Fruit fly (Drosophila melanogaster) whole organism, pupa: ENCODE results near the gene ttm3.

Experiments used
- CG10348 ChIP-seq: fragments of 200-800 bp; sonication (Bioruptor generic); IDR thresholded peaks from 2 replicates; pipeline ENCODE4 v1.3.6; 2022; ENCODE audit warnings: missing biosample characterization, missing genetic modification characterization
- CG12605 ChIP-seq: fragments of 200-800 bp; sonication (Bioruptor generic); IDR thresholded peaks from 2 replicates; pipeline ENCODE4 v1.3.6; 2022; ENCODE audit warnings: missing biosample characterization, missing genetic modification characterization
- CG13204 ChIP-seq: fragments of 200-800 bp; sonication (Bioruptor generic); optimal IDR thresholded peaks from 2 replicates; lab custom pipeline; 2018; ENCODE audit warnings: missing biosample characterization, mild to moderate bottlenecking, missing genetic modification characterization, moderate library complexity
- CG14655 ChIP-seq: fragments of 200-800 bp; sonication (Bioruptor generic); optimal IDR thresholded peaks from 3 replicates; lab custom pipeline; 2017; ENCODE audit warnings: mild to moderate bottlenecking, missing biosample characterization, missing genetic modification reagents, missing genetic modification characterization
- CG15710 ChIP-seq: fragments of 200-800 bp; sonication (Bioruptor generic); optimal IDR thresholded peaks from 2 replicates; lab custom pipeline; 2018; ENCODE audit warnings: missing biosample characterization, mild to moderate bottlenecking, missing genetic modification characterization, moderate library complexity
- CG17806 ChIP-seq: fragments of 200-800 bp; sonication (Bioruptor generic); optimal IDR thresholded peaks from 2 replicates; lab custom pipeline; 2018; ENCODE audit warnings: missing biosample characterization, mild to moderate bottlenecking, missing genetic modification characterization, moderate library complexity
- CG32121 ChIP-seq: fragments of 200-800 bp; sonication (Bioruptor generic); IDR thresholded peaks from 2 replicates; pipeline ENCODE4 v1.3.6; 2022; ENCODE audit warnings: missing biosample characterization, missing genetic modification characterization
- CG34367 ChIP-seq: fragments of 200-800 bp; sonication (Bioruptor generic); optimal IDR thresholded peaks from 2 replicates; lab custom pipeline; 2018; ENCODE audit warnings: missing biosample characterization, mild to moderate bottlenecking, missing genetic modification characterization
- CG4496 ChIP-seq: fragments of 200-800 bp; sonication (Bioruptor generic); IDR thresholded peaks from 3 replicates; pipeline ENCODE4 v1.3.6; 2022; ENCODE audit warnings: missing biosample characterization, missing genetic modification characterization
- CG8159 ChIP-seq: fragments of 200-800 bp; sonication (Bioruptor generic); optimal IDR thresholded peaks from 3 replicates; lab custom pipeline; 2018; ENCODE audit warnings: missing biosample characterization, mild to moderate bottlenecking, missing genetic modification characterization, moderate library complexity
- CG8301 ChIP-seq: fragments of 200-800 bp; sonication (Bioruptor generic); optimal IDR thresholded peaks from 2 replicates; lab custom pipeline; 2018; ENCODE audit warnings: missing biosample characterization, mild to moderate bottlenecking, missing genetic modification characterization
- CG9948 ChIP-seq: fragments of 200-800 bp; sonication (Bioruptor generic); optimal IDR thresholded peaks from 2 replicates; lab custom pipeline; 2018; ENCODE audit warnings: missing biosample characterization, mild to moderate bottlenecking, missing genetic modification characterization, moderate library complexity
- D1 ChIP-seq: fragments of 200-800 bp; sonication (Bioruptor generic); optimal IDR thresholded peaks from 2 replicates; lab custom pipeline; 2018; ENCODE audit warnings: missing biosample characterization, mild to moderate bottlenecking, missing genetic modification characterization, moderate library complexity
- EcR ChIP-seq: fragments of 200-800 bp; sonication (Bioruptor generic); optimal IDR thresholded peaks from 3 replicates; lab custom pipeline; 2019; ENCODE audit warnings: missing biosample characterization, missing genetic modification characterization, mild to moderate bottlenecking, moderate library complexity, missing genetic modification reagents
- Ets98B ChIP-seq: fragments of 200-800 bp; sonication (Bioruptor generic); IDR thresholded peaks from 2 replicates; pipeline ENCODE4 v1.3.6; 2022; ENCODE audit warnings: missing biosample characterization, missing genetic modification characterization
- Pif1A ChIP-seq: fragments of 200-800 bp; sonication (Bioruptor generic); optimal IDR thresholded peaks from 3 replicates; lab custom pipeline; 2016; ENCODE audit warnings: missing biosample characterization, missing genetic modification characterization
- Pif1B ChIP-seq: fragments of 200-800 bp; sonication (Bioruptor generic); optimal IDR thresholded peaks from 3 replicates; lab custom pipeline; 2016; ENCODE audit warnings: missing biosample characterization, missing genetic modification characterization
- Snoo ChIP-seq: fragments of 200-800 bp; sonication (Bioruptor generic); optimal IDR thresholded peaks from 3 replicates; lab custom pipeline; 2017; ENCODE audit warnings: missing biosample characterization, mild to moderate bottlenecking, missing genetic modification characterization, inconsistent platforms
- fd96Ca ChIP-seq: fragments of 200-800 bp; sonication (Bioruptor generic); IDR thresholded peaks from 3 replicates; pipeline ENCODE4 v1.3.6; 2022; ENCODE audit warnings: missing biosample characterization, missing genetic modification characterization
- gl ChIP-seq: fragments of 200-800 bp; sonication (Bioruptor generic); optimal IDR thresholded peaks from 2 replicates; lab custom pipeline; 2018; ENCODE audit warnings: missing biosample characterization, mild to moderate bottlenecking, missing genetic modification characterization
- rn ChIP-seq: fragments of 200-800 bp; sonication (Bioruptor generic); IDR thresholded peaks from 2 replicates; pipeline ENCODE4 v1.3.6; 2022; ENCODE audit warnings: missing biosample characterization, missing genetic modification characterization

The ttm3 gene

dm6 chr2L:22065243-22065642 is 14.2 kb upstream of the ttm3 start, which contains the start of gene CG42597:
TSS of gene CG42597 (minus strand) at chr2L:22065343.
- TF ChIP-seq gl (no peak), CG8159 (tag; lab: Kevin White, UChicago) (no peak), D1 (tag; lab: Kevin White, UChicago) (no peak), CG15710 (no peak), CG14655 (GFP tag; lab: Kevin White, UChicago) (no peak), CG8301 (no peak), rn (GFP tag; lab: Robert Waterston, UW) (no peak), CG34367 (tag; lab: Kevin White, UChicago) (no peak), CG4496 (GFP tag; lab: Robert Waterston, UW) (no peak)
- TF ChIP-seq, all 21 proteins: peak for 0

- no peak for TF ChIP-seq rn (GFP tag; lab: Robert Waterston, UW)
- TF ChIP-seq gl, result no peak
- TF ChIP-seq CG15710, result no peak
- no peak for TF ChIP-seq EcR (GFP tag; lab: Kevin White, UChicago)
- no peak for TF ChIP-seq Pif1B (GFP tag; lab: Kevin White, UChicago)
- no peak for TF ChIP-seq Pif1A (GFP tag; lab: Kevin White, UChicago)
- no peak for TF ChIP-seq CG10348 (GFP tag; lab: Robert Waterston, UW)
Observed at dm6 chr2L:22070844-22071243, 8.6 kb upstream of the ttm3 start, which contains the start of gene tplus3a. TSS of gene tplus3a (plus strand) at chr2L:22071144.

- TF ChIP-seq CG32121 (GFP tag; lab: Robert Waterston, UW) (no peak), CG9948 (no peak), CG17806 (tag; lab: Kevin White, UChicago) (no peak), CG14655 (GFP tag; lab: Kevin White, UChicago) (no peak), Snoo (tag; lab: Kevin White, UChicago) (no peak), CG8159 (tag; lab: Kevin White, UChicago) (no peak), gl (no peak), EcR (GFP tag; lab: Kevin White, UChicago) (no peak), Ets98B (GFP tag; lab: Robert Waterston, UW) (no peak), CG34367 (tag; lab: Kevin White, UChicago) (no peak), CG8301 (no peak), fd96Ca (no peak), CG15710 (no peak), CG10348 (GFP tag; lab: Robert Waterston, UW) (no peak), CG13204 (no peak), rn (GFP tag; lab: Robert Waterston, UW) (no peak), CG4496 (GFP tag; lab: Robert Waterston, UW) (no peak), Pif1B (GFP tag; lab: Kevin White, UChicago) (no peak), D1 (tag; lab: Kevin White, UChicago) (no peak)
Observed at dm6 chr2L:22104301-22104700, 24.9 kb downstream of the ttm3 start, which contains the start of gene tplus3b. TSS of gene tplus3b (minus strand) at chr2L:22104401.

- TF ChIP-seq Pif1A (GFP tag; lab: Kevin White, UChicago), result no peak
- TF ChIP-seq Snoo (tag; lab: Kevin White, UChicago), result no peak
- TF ChIP-seq Pif1B (GFP tag; lab: Kevin White, UChicago), result no peak
- TF ChIP-seq D1 (tag; lab: Kevin White, UChicago), result no peak
- TF ChIP-seq EcR (GFP tag; lab: Kevin White, UChicago), result no peak
- TF ChIP-seq CG14655 (GFP tag; lab: Kevin White, UChicago), result no peak
- no peak for TF ChIP-seq CG12605 (GFP tag; lab: Robert Waterston, UW)
- no peak for TF ChIP-seq CG17806 (tag; lab: Kevin White, UChicago)
- no peak for TF ChIP-seq CG8159 (tag; lab: Kevin White, UChicago)
- no peak for TF ChIP-seq CG8301
Observed at dm6 chr2L:22105412-22105811, 26.0 kb downstream of the ttm3 start, which contains the start of gene CG15219. TSS of gene CG15219 (minus strand) at chr2L:22105512.

- no peak for TF ChIP-seq CG9948
- no peak for TF ChIP-seq gl
- no peak for TF ChIP-seq fd96Ca
- TF ChIP-seq Pif1B (GFP tag; lab: Kevin White, UChicago), result no peak
- no peak for TF ChIP-seq EcR (GFP tag; lab: Kevin White, UChicago)
- no peak for TF ChIP-seq CG17806 (tag; lab: Kevin White, UChicago)
- no peak for TF ChIP-seq D1 (tag; lab: Kevin White, UChicago)
- TF ChIP-seq CG8301, result no peak
- TF ChIP-seq CG13204, result no peak
- no peak for TF ChIP-seq Pif1A (GFP tag; lab: Kevin White, UChicago)
- TF ChIP-seq Ets98B (GFP tag; lab: Robert Waterston, UW), result no peak
Observed at dm6 chr2L:22107204-22107603, 27.8 kb downstream of the ttm3 start, which contains the start of gene CG10834. TSS of gene CG10834 (minus strand) at chr2L:22107304.

dm6 chr2L:22108664-22109063 is 29.2 kb downstream of the ttm3 start, which contains the start of gene CG6675:
TSS of gene CG6675 (plus strand) at chr2L:22108964.
- TF ChIP-seq D1 (tag; lab: Kevin White, UChicago) (no peak), CG14655 (GFP tag; lab: Kevin White, UChicago) (peak; percentile 5)

dm6 chr2L:22120871-22121388 is 41.5 kb downstream of the ttm3 start, which contains the start of gene CG3651:
TSS of gene CG3651 (plus strand) at chr2L:22121338.
- peak; percentile 14 for TF ChIP-seq Pif1A (GFP tag; lab: Kevin White, UChicago)
- no peak for TF ChIP-seq CG10348 (GFP tag; lab: Robert Waterston, UW)
- no peak for TF ChIP-seq Ets98B (GFP tag; lab: Robert Waterston, UW)
- TF ChIP-seq EcR (GFP tag; lab: Kevin White, UChicago), result no peak
- no peak for TF ChIP-seq CG13204
- TF ChIP-seq fd96Ca, result no peak
